Fruit fly (Drosophila melanogaster): ENCODE measurements around the gene nero.

The nero gene

DNA sequence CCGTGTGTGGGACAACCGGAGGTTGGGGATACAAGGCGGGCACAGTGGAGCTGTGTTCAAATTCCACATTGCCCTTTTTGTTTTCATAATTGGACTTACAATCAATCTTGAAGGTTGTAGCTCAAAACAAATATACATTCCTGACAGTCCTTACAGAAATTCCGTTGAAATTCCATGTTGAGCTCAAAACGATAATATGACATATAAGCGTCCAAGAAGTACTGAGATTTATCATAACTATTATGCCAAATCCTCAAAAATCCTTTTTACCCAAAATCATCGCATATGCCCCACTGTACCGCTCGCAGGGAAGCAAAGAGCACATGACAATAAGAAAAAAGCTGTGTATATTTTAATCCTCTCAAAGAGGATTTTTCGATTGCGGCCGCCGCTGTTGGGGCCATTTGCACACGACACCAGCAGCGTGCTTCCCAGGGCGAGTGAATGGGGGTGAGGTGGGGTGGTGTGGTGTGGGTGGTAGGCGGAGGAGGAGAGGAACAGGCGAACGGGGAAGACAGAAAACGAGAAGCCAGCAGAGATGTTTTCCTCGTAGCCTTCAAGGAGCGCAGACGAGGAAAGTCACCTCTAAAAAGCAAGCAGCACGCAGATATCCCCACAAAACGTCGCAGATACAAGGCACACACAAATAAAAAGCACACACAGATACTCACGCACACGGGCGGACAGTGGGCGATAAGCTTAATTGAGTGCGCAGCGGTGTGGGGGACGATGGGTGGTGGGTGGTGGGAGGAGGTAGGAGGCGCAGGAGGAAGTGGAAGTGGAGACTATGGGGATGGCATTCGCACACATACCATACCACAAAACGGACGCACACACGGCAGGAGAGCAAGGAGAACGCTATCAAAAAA is 29.8 kb downstream of the nero start (continued):
- TF ChIP-seq psq (GFP tag; optimal IDR thresholded peaks at IDR 0.05) (no peak), luna (GFP tag; optimal IDR thresholded peaks at IDR 0.05) (no peak), CG10267 (tag; optimal IDR thresholded peaks at IDR 0.05) (peak; percentile 11), z (GFP tag; IDR thresholded peaks at IDR 0.05) (no peak), CrebB (tag; optimal IDR thresholded peaks at IDR 0.05) (no peak), mirr (GFP tag; optimal IDR thresholded peaks at IDR 0.05) (no peak), CG4707 (GFP tag; optimal IDR thresholded peaks at IDR 0.05) (peak; percentile 29), Scr (GFP tag; IDR thresholded peaks at IDR 0.05; ENCODE audit: partially characterized antibody) (no peak), CG13287 (GFP tag; IDR thresholded peaks at IDR 0.05; ENCODE audit: partially characterized antibody) (no peak), CG11085 (GFP tag; IDR thresholded peaks at IDR 0.05) (no peak), Gsc (GFP tag; IDR thresholded peaks at IDR 0.05) (no peak), sisA (GFP tag; IDR thresholded peaks at IDR 0.05) (peak; percentile 19; the same call in 1 of the 2 replicates), gro (GFP tag; optimal IDR thresholded peaks at IDR 0.05) (peak; percentile 32), trh (GFP tag; optimal IDR thresholded peaks at IDR 0.05) (no peak), CG17829 (tag; optimal IDR thresholded peaks at IDR 0.05) (peak; percentile 40), CG6175 (GFP tag; IDR thresholded peaks at IDR 0.05) (no peak), croc (GFP tag; conservative IDR thresholded peaks at IDR 0.05) (peak; percentile 53; the same call in 2 of the 3 replicates), bsh (GFP tag; optimal IDR thresholded peaks at IDR 0.05) (peak; percentile 51 to 64), TFAM (GFP tag; optimal IDR thresholded peaks at IDR 0.05) (no peak), CG5953 (GFP tag; IDR thresholded peaks at IDR 0.05) (0 out of 2 replicates have a peak, but pooled peaks have one; percentile 25), cato (GFP tag; optimal IDR thresholded peaks at IDR 0.05; ENCODE audit: borderline replicate concordance) (no peak), CG10565 (GFP tag; optimal IDR thresholded peaks at IDR 0.05) (no peak), CG16779 (GFP tag; IDR thresholded peaks at IDR 0.05) (no peak), Gug (GFP tag; IDR thresholded peaks at IDR 0.05) (peak; percentile 52; the same call in 2 of the 4 replicates), CG7839 (tag; optimal IDR thresholded peaks at IDR 0.05) (peak; percentile 79), Sox102F (GFP tag; optimal IDR thresholded peaks at IDR 0.05) (peak; percentile 68), MBD-R2 (GFP tag; IDR thresholded peaks at IDR 0.05) (peak; percentile 8; the same call in 1 of the 2 replicates), insv (GFP tag; optimal IDR thresholded peaks at IDR 0.05) (no peak), cas (GFP tag; IDR thresholded peaks at IDR 0.05) (no peak), CG8388 (GFP tag; optimal IDR thresholded peaks at IDR 0.05) (peak; percentile 43), eyg (GFP tag; optimal IDR thresholded peaks at IDR 0.05) (peak; percentile 18), CG9797 (GFP tag; optimal IDR thresholded peaks at IDR 0.05) (no peak), CG11695 (GFP tag; IDR thresholded peaks at IDR 0.05) (peak; percentile 74), CG6791 (GFP tag; IDR thresholded peaks at IDR 0.05; ENCODE audit: partially characterized antibody) (no peak), ems (GFP tag; optimal IDR thresholded peaks at IDR 0.05) (peak; percentile 52), CG6272 (GFP tag; IDR thresholded peaks at IDR 0.05) (no peak), dan (GFP tag; IDR thresholded peaks at IDR 0.05) (no peak), sr (GFP tag; IDR thresholded peaks at IDR 0.05) (peak; percentile 45; the same call in 1 of the 3 replicates), CG43689 (GFP tag; IDR thresholded peaks at IDR 0.05) (no peak), Oli (tag; optimal IDR thresholded peaks at IDR 0.05) (peak; percentile 74), Kr (GFP tag; optimal IDR thresholded peaks at IDR 0.05) (no peak), CG31388 (GFP tag; optimal IDR thresholded peaks at IDR 0.05) (no peak), pnt (GFP tag; optimal IDR thresholded peaks at IDR 0.05) (peak; percentile 39), vvl (GFP tag; IDR thresholded peaks at IDR 0.05) (peak; percentile 38), Aef1 (GFP tag; IDR thresholded peaks at IDR 0.05) (peak; percentile 61), kah (GFP tag; optimal IDR thresholded peaks at IDR 0.05) (no peak), Hr3 (GFP tag; optimal IDR thresholded peaks at IDR 0.05) (peak; percentile 6), zf30C (GFP tag; optimal IDR thresholded peaks at IDR 0.05) (no peak), Dll (GFP tag; IDR thresholded peaks at IDR 0.05; ENCODE audit: partially characterized antibody) (no peak)
